Worm (Caenorhabditis elegans) whole organism, L4 larva: ENCODE results near the gene F56H9.2.

Experiments used
- D1046.2 ChIP-seq: fragments of 200-800 bp; sonication (Bioruptor generic); IDR thresholded peaks from 2 replicates; pipeline ENCODE4 v1.3.6; 2022; ENCODE audit warnings: missing genetic modification characterization, missing compliant biosample characterization
- F10B5.3 ChIP-seq: sonication (generic microtip); optimal IDR thresholded peaks from 2 replicates; lab custom pipeline; 2016; ENCODE audit warnings: mild to moderate bottlenecking, missing genetic modification characterization, missing compliant biosample characterization
- F26F4.8 ChIP-seq: fragments of 200-800 bp; sonication (Bioruptor generic); conservative IDR thresholded peaks from 2 replicates; pipeline ENCODE4 v1.3.6; 2022; ENCODE audit warnings: missing genetic modification characterization, missing compliant biosample characterization
- F44E2.7 ChIP-seq: fragments of 200-800 bp; sonication (Bioruptor generic); IDR thresholded peaks from 2 replicates; pipeline ENCODE4 v2.1.2; 2022; ENCODE audit warnings: missing genetic modification characterization, missing compliant biosample characterization
- T20F7.1 ChIP-seq: fragments of 200-800 bp; sonication (Bioruptor generic); optimal IDR thresholded peaks from 2 replicates; lab custom pipeline; 2018; ENCODE audit warnings: mild to moderate bottlenecking, missing genetic modification characterization, missing compliant biosample characterization
- T26A8.4 ChIP-seq: fragments of 200-800 bp; sonication (Bioruptor generic); IDR thresholded peaks from 2 replicates; pipeline ENCODE4 v1.3.6; 2022; ENCODE audit warnings: missing genetic modification characterization, missing compliant biosample characterization
- Y105C5A.15 ChIP-seq: fragments of 200-800 bp; sonication (Bioruptor generic); IDR thresholded peaks from 2 replicates; pipeline ENCODE4 v1.3.6; 2022; ENCODE audit warnings: missing genetic modification characterization, missing compliant biosample characterization
- aly-2 ChIP-seq: sonication (generic microtip); optimal IDR thresholded peaks from 2 replicates; lab custom pipeline; 2018; ENCODE audit warnings: missing biosample characterization, missing genetic modification characterization
- ces-1 ChIP-seq: fragments of 150-350 bp; sonication (generic microtip); optimal IDR thresholded peaks from 4 replicates; lab custom pipeline; 2014; ENCODE audit warnings: missing biosample characterization, missing genetic modification reagents, missing genetic modification characterization
- daf-16 ChIP-seq, 3 experiments: sonication (generic microtip); optimal IDR thresholded peaks; 2 replicates each; lab custom pipeline; 2016 to 2017; ENCODE audit warnings: missing genetic modification characterization in 3 of 3, missing genetic modification reagents in 3 of 3, mild to moderate bottlenecking in 2 of 3, missing compliant biosample characterization in 2 of 3, missing biosample characterization in 1 of 3, moderate library complexity in 1 of 3
- daf-19 ChIP-seq: fragments of 200-800 bp; sonication (Bioruptor generic); conservative IDR thresholded peaks from 2 replicates; pipeline ENCODE4 v1.3.6; 2022; ENCODE audit warnings: missing genetic modification characterization, missing compliant biosample characterization
- daf-8 ChIP-seq: fragments of 200-800 bp; sonication (Bioruptor generic); IDR thresholded peaks from 2 replicates; pipeline ENCODE4 v1.3.6; 2022; ENCODE audit warnings: missing genetic modification characterization, missing compliant biosample characterization
- dmd-6 ChIP-seq: fragments of 200-800 bp; sonication (Bioruptor generic); IDR thresholded peaks from 2 replicates; pipeline ENCODE4 v1.3.6; 2022; ENCODE audit warnings: missing genetic modification reagents, missing genetic modification characterization, missing compliant biosample characterization
- duxl-1 ChIP-seq: sonication (generic microtip); optimal IDR thresholded peaks from 2 replicates; lab custom pipeline; 2016; ENCODE audit warnings: mild to moderate bottlenecking, missing genetic modification characterization, moderate library complexity, missing compliant biosample characterization; ENCODE audit not compliant: poor library complexity
- dve-1 ChIP-seq: sonication (generic microtip); optimal IDR thresholded peaks from 2 replicates; lab custom pipeline; 2017; ENCODE audit warnings: antibody characterized with exemption, mild to moderate bottlenecking, missing genetic modification characterization, missing compliant biosample characterization; ENCODE audit not compliant: insufficient read depth
- egl-43 ChIP-seq: fragments of 200-800 bp; sonication (Bioruptor generic); IDR thresholded peaks from 2 replicates; pipeline ENCODE4 v1.3.6; 2022; ENCODE audit warnings: missing genetic modification reagents, missing genetic modification characterization, missing compliant biosample characterization
- hlh-11 ChIP-seq: fragments of 200-800 bp; sonication (Bioruptor generic); optimal IDR thresholded peaks from 2 replicates; lab custom pipeline; 2018; ENCODE audit warnings: mild to moderate bottlenecking, missing genetic modification characterization, missing compliant biosample characterization
- jun-1 ChIP-seq: fragments of 150-350 bp; optimal IDR thresholded peaks from 2 replicates; lab custom pipeline; 2014; ENCODE audit warnings: missing biosample characterization, missing genetic modification reagents, missing genetic modification characterization
- lim-7 ChIP-seq: fragments of 200-800 bp; sonication (Bioruptor generic); IDR thresholded peaks from 2 replicates; pipeline ENCODE4 v1.3.6; 2022; ENCODE audit warnings: missing genetic modification characterization, missing compliant biosample characterization
- lin-1 ChIP-seq: fragments of 200-800 bp; sonication (Bioruptor generic); IDR thresholded peaks from 2 replicates; pipeline ENCODE4 v1.3.6; 2022; ENCODE audit warnings: missing genetic modification reagents, missing genetic modification characterization, missing compliant biosample characterization
- lin-15B ChIP-seq: fragments of 150-350 bp; sonication (generic microtip); optimal IDR thresholded peaks from 3 replicates; lab custom pipeline; 2014; ENCODE audit warnings: missing biosample characterization, missing genetic modification characterization
- lin-29 ChIP-seq: fragments of 200-800 bp; sonication (Bioruptor generic); IDR thresholded peaks from 2 replicates; pipeline ENCODE4 v1.3.6; 2022; ENCODE audit warnings: missing genetic modification reagents, missing genetic modification characterization, missing compliant biosample characterization
- lin-38 ChIP-seq: fragments of 200-800 bp; sonication (Bioruptor generic); IDR thresholded peaks from 2 replicates; pipeline ENCODE4 v1.3.6; 2022; ENCODE audit warnings: missing genetic modification reagents, missing genetic modification characterization, missing compliant biosample characterization
- lin-39 ChIP-seq: fragments of 150-350 bp; optimal IDR thresholded peaks from 2 replicates; lab custom pipeline; 2014; ENCODE audit warnings: missing biosample characterization, missing genetic modification reagents, missing genetic modification characterization
- lsy-2 ChIP-seq, 2 experiments: fragments of 150-350 bp in 1 of 2; sonication (generic microtip) in 1 of 2; optimal IDR thresholded peaks; 2 replicates each; lab custom pipeline; 2014 to 2017; ENCODE audit warnings: missing biosample characterization in 2 of 2, missing genetic modification characterization in 2 of 2
- mdl-1 ChIP-seq, 2 experiments: fragments of 150-350 bp in 1 of 2; sonication (generic microtip) in 1 of 2; optimal IDR thresholded peaks; 2 replicates each; lab custom pipeline; 2014 to 2017; ENCODE audit warnings: missing biosample characterization in 2 of 2, missing genetic modification characterization in 2 of 2
- mdt-29 ChIP-seq: fragments of 200-800 bp; sonication (Bioruptor generic); IDR thresholded peaks from 2 replicates; pipeline ENCODE4 v1.3.6; 2022; ENCODE audit warnings: missing genetic modification reagents, missing genetic modification characterization, missing compliant biosample characterization
- mes-2 ChIP-seq: sonication (generic microtip); optimal IDR thresholded peaks from 2 replicates; lab custom pipeline; 2016; ENCODE audit warnings: missing genotype, mild to moderate bottlenecking, missing genetic modification characterization, missing compliant biosample characterization; ENCODE audit not compliant: poor library complexity, severe bottlenecking
- mxl-2 ChIP-seq: fragments of 200-800 bp; sonication (Bioruptor generic); conservative IDR thresholded peaks from 2 replicates; pipeline ENCODE4 v1.3.6; 2022; ENCODE audit warnings: missing genetic modification reagents, missing genetic modification characterization, missing compliant biosample characterization
- nhr-102 ChIP-seq: sonication (generic microtip); optimal IDR thresholded peaks from 2 replicates; lab custom pipeline; 2016; ENCODE audit warnings: mild to moderate bottlenecking, missing genetic modification characterization, moderate library complexity, missing compliant biosample characterization
- nhr-25 ChIP-seq: sonication (generic microtip); optimal IDR thresholded peaks from 2 replicates; lab custom pipeline; 2017; ENCODE audit warnings: missing genetic modification characterization, mild to moderate bottlenecking, missing compliant biosample characterization, antibody characterized with exemption, moderate library complexity, borderline replicate concordance; ENCODE audit not compliant: insufficient read depth
- nhr-28 ChIP-seq: fragments of 150-350 bp; optimal IDR thresholded peaks from 2 replicates; lab custom pipeline; 2014; ENCODE audit warnings: missing biosample characterization, missing genetic modification characterization
- nhr-48 ChIP-seq: sonication (generic microtip); optimal IDR thresholded peaks from 2 replicates; lab custom pipeline; 2016; ENCODE audit warnings: mild to moderate bottlenecking, missing genetic modification characterization, missing compliant biosample characterization
- pha-4 ChIP-seq, 2 experiments: fragments of 150-350 bp in 1 of 2; fragments of 200-800 bp in 1 of 2; sonication (Bioruptor generic) in 1 of 2; IDR thresholded peaks in 1 of 2; optimal IDR thresholded peaks in 1 of 2; 2 replicates each; pipeline versions ENCODE4 v1.3.6 to Lab custom; 2014 to 2022; ENCODE audit warnings: missing genetic modification characterization in 2 of 2, missing genetic modification reagents in 2 of 2, missing biosample characterization in 1 of 2, missing compliant biosample characterization in 1 of 2
- rbr-2 ChIP-seq: sonication (generic microtip); optimal IDR thresholded peaks from 2 replicates; lab custom pipeline; 2016; ENCODE audit warnings: missing genotype, missing genetic modification characterization, missing compliant biosample characterization
- sdz-12 ChIP-seq: fragments of 200-800 bp; sonication (Bioruptor generic); optimal IDR thresholded peaks from 2 replicates; lab custom pipeline; 2018; ENCODE audit warnings: mild to moderate bottlenecking, missing genetic modification characterization, missing compliant biosample characterization
- snpc-4 ChIP-seq: fragments of 150-350 bp; optimal IDR thresholded peaks from 2 replicates; lab custom pipeline; 2014; ENCODE audit warnings: missing biosample characterization, missing genetic modification characterization
- spr-3 ChIP-seq: fragments of 200-800 bp; sonication (Bioruptor generic); optimal IDR thresholded peaks from 2 replicates; lab custom pipeline; 2018; ENCODE audit warnings: mild to moderate bottlenecking, missing genetic modification characterization, missing compliant biosample characterization
- tag-97 ChIP-seq: fragments of 200-800 bp; sonication (Bioruptor generic); IDR thresholded peaks from 2 replicates; pipeline ENCODE4 v1.3.6; 2022; ENCODE audit warnings: missing genetic modification characterization, missing compliant biosample characterization
- tra-1 ChIP-seq: fragments of 200-800 bp; sonication (Bioruptor generic); IDR thresholded peaks from 2 replicates; pipeline ENCODE4 v1.3.6; 2022; ENCODE audit warnings: missing genetic modification reagents, missing genetic modification characterization, missing compliant biosample characterization
- unc-130 ChIP-seq: sonication (generic microtip); optimal IDR thresholded peaks from 2 replicates; lab custom pipeline; 2016; ENCODE audit warnings: missing genetic modification reagents, missing genetic modification characterization, missing compliant biosample characterization
- zip-11 ChIP-seq: fragments of 200-800 bp; sonication (Bioruptor generic); IDR thresholded peaks from 2 replicates; pipeline ENCODE4 v1.3.6; 2022; ENCODE audit warnings: missing genetic modification characterization, missing compliant biosample characterization
- ztf-11 ChIP-seq: fragments of 150-350 bp; optimal IDR thresholded peaks from 2 replicates; lab custom pipeline; 2014; ENCODE audit warnings: missing biosample characterization, missing genetic modification characterization

F56H9.2 gene

ce11 chrV:12596795-12597194 is 40.7 kb upstream of the F56H9.2 start (continued):
- TF ChIP-seq F26F4.8 (GFP tag; lab: Robert Waterston, UW) (no peak), duxl-1 (tag; lab: Kevin White, UChicago) (peak; percentile 26), tag-97 (GFP tag; lab: Robert Waterston, UW) (no peak), lin-38 (peak; percentile 65), mes-2 (tag; lab: Kevin White, UChicago) (peak; percentile 77), nhr-102 (tag; lab: Kevin White, UChicago) (peak; percentile 49), T20F7.1 (GFP tag; lab: Kevin White, UChicago) (peak; percentile 9), daf-8 (no peak), sdz-12 (no peak), nhr-25 (tag; lab: Kevin White, UChicago) (peak; percentile 38), lin-39 (tag; lab: Kevin White, UChicago) (no peak), F10B5.3 (tag; lab: Kevin White, UChicago) (peak; percentile 24), rbr-2 (tag; lab: Kevin White, UChicago) (peak; percentile 53)

- TF ChIP-seq lsy-2 (tag; optimal IDR thresholded peaks at IDR 0.05; lab: Kevin White, UChicago) (peak in 1 of 2 experiments; percentile 32), mes-2 (tag; lab: Kevin White, UChicago) (peak; percentile 40), zip-11 (GFP tag; lab: Robert Waterston, UW) (no peak)
Measured at ce11 chrV:12599110-12599509, 38.4 kb upstream of the F56H9.2 start, which contains the start of the genes C14C10.10 and ril-2. TSS of gene C14C10.10 (minus strand) at chrV:12599128. TSS of gene ril-2 (minus strand) at chrV:12599157.

- TF ChIP-seq tra-1 (GFP tag; lab: Robert Waterston, UW) (no peak), aly-2 (tag; lab: Kevin White, UChicago) (no peak), hlh-11 (tag; lab: Kevin White, UChicago) (peak; percentile 38), snpc-4 (tag; lab: Kevin White, UChicago) (no peak), spr-3 (no peak), pha-4 (GFP tag; IDR thresholded peaks at IDR 0.05; lab: Robert Waterston, UW) (no peak), pha-4 (tag; optimal IDR thresholded peaks at IDR 0.05; lab: Kevin White, UChicago) (no peak), T26A8.4 (GFP tag; lab: Robert Waterston, UW) (no peak), daf-8 (no peak), D1046.2 (GFP tag; lab: Robert Waterston, UW) (no peak), nhr-48 (tag; lab: Kevin White, UChicago) (no peak), lin-15B (no peak), mxl-2 (GFP tag; lab: Robert Waterston, UW) (no peak), dve-1 (tag; lab: Kevin White, UChicago) (peak; percentile 48), ztf-11 (no peak), F44E2.7 (GFP tag; lab: Robert Waterston, UW) (no peak), unc-130 (no peak), jun-1 (tag; lab: Kevin White, UChicago) (no peak), egl-43 (no peak), lin-29 (GFP tag; lab: Robert Waterston, UW) (no peak), mes-2 (tag; lab: Kevin White, UChicago) (peak; percentile 27), mdl-1 (tag; optimal IDR thresholded peaks at IDR 0.05; lab: Kevin White, UChicago) (peak in 1 of 2 experiments; percentile 33), Y105C5A.15 (GFP tag; lab: Robert Waterston, UW) (no peak), nhr-28 (tag; lab: Kevin White, UChicago) (no peak), ces-1 (GFP tag; lab: Kevin White, UChicago) (no peak), lin-1 (GFP tag; lab: Robert Waterston, UW) (no peak), lim-7 (GFP tag; lab: Robert Waterston, UW) (no peak), lin-39 (tag; lab: Kevin White, UChicago) (no peak), daf-19 (GFP tag; lab: Robert Waterston, UW) (0 out of 2 replicates have a peak, but pooled peaks have one; percentile 24), duxl-1 (tag; lab: Kevin White, UChicago) (no peak), mdt-29 (no peak), daf-16 (GFP tag; optimal IDR thresholded peaks at IDR 0.05; lab: Kevin White, UChicago) (no peak), daf-16 (tag; optimal IDR thresholded peaks at IDR 0.05; lab: Kevin White, UChicago) (peak; percentile 79), dmd-6 (GFP tag; lab: Robert Waterston, UW) (no peak; the same call in 1 of the 2 replicates)
Measured at ce11 chrV:12599510-12600242, 37.8 kb upstream of the F56H9.2 start, which contains the start of gene C14C10.5. TSS of gene C14C10.5 (plus strand) at chrV:12600192.
